Worm (Caenorhabditis elegans): ENCODE measurements around the gene C06C6.7.

DNA sequence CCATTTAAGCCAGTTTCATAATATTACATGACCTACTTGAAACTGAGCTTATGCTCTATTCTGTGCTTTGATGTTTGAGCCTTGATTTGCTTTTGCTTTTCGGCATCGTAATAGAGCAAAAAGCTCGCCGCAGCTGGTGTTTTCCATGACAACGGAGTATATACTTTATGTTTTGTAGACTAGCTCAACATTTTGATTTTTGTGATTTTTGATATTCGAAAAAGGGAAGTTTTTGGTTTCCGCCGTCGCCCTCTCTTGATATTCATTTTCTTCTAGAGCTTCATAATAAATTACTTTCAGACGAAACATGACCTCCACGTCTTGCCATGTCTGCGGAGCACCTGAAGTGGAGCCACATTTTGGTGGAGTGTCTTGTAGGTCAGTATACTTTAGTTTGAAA lies 10.3 kb downstream of the C06C6.7 start, which contains the start of gene nhr-63:
- TF ChIP-seq tlp-1 (tag; optimal IDR thresholded peaks at IDR 0.05), result no peak
- no peak for TF ChIP-seq lin-39 (tag; optimal IDR thresholded peaks at IDR 0.05)
- TF ChIP-seq nhr-28 (tag; optimal IDR thresholded peaks at IDR 0.05), result no peak
- no peak for TF ChIP-seq nhr-77 (tag; optimal IDR thresholded peaks at IDR 0.05)
- no peak for TF ChIP-seq egl-27 (tag; optimal IDR thresholded peaks at IDR 0.05)
